Worm (Caenorhabditis elegans) whole organism, mixed stage, embryonic: Measurements from ENCODE around the gene C24D10.6.
A peak's percentile ranks its signal among the peaks of the same experiment; 100 is the strongest.
"Not testable (repeated sequence)": the region's sequence is repeated elsewhere in the genome, so short reads cannot be mapped to it uniquely, and the experiment has no call there.

Source experiments
- M03D4.4 ChIP-seq: sonication (generic microtip); optimal IDR thresholded peaks from 2 replicates; lab custom pipeline; 2017; ENCODE audit warnings: mild to moderate bottlenecking, missing genetic modification characterization, missing compliant biosample characterization
- blmp-1 ChIP-seq: fragments of 150-350 bp; optimal IDR thresholded peaks from 2 replicates; lab custom pipeline; 2014; ENCODE audit warnings: missing biosample characterization, missing genetic modification characterization
- ceh-39 ChIP-seq: fragments of 150-350 bp; optimal IDR thresholded peaks from 2 replicates; lab custom pipeline; 2014; ENCODE audit warnings: missing biosample characterization, missing genetic modification characterization
- ceh-43 ChIP-seq: fragments of 200-800 bp; sonication (Bioruptor generic); optimal IDR thresholded peaks from 2 replicates; lab custom pipeline; 2018; ENCODE audit warnings: mild to moderate bottlenecking, missing genetic modification characterization, moderate library complexity, missing compliant biosample characterization
- ceh-83 ChIP-seq: fragments of 200-800 bp; sonication (Bioruptor generic); optimal IDR thresholded peaks from 2 replicates; lab custom pipeline; 2018; ENCODE audit warnings: mild to moderate bottlenecking, missing genetic modification characterization, missing compliant biosample characterization
- ces-1 ChIP-seq: fragments of 150-350 bp; optimal IDR thresholded peaks from 2 replicates; lab custom pipeline; 2014; ENCODE audit warnings: missing biosample characterization, missing genetic modification reagents, missing genetic modification characterization
- cnd-1 ChIP-seq: fragments of 200-800 bp; sonication (Bioruptor generic); optimal IDR thresholded peaks from 2 replicates; lab custom pipeline; 2018; ENCODE audit warnings: mild to moderate bottlenecking, missing genetic modification characterization, missing compliant biosample characterization
- drap-1 ChIP-seq: fragments of 200-800 bp; sonication (Bioruptor generic); optimal IDR thresholded peaks from 3 replicates; lab custom pipeline; 2018; ENCODE audit warnings: mild to moderate bottlenecking, missing genetic modification characterization, missing compliant biosample characterization
- elt-1 ChIP-seq: sonication (generic microtip); optimal IDR thresholded peaks from 2 replicates; lab custom pipeline; 2017; ENCODE audit warnings: missing genetic modification characterization, mild to moderate bottlenecking, missing compliant biosample characterization, antibody characterized with exemption, moderate library complexity, borderline replicate concordance; ENCODE audit not compliant: insufficient read depth
- ham-2 ChIP-seq: fragments of 200-800 bp; sonication (Bioruptor generic); optimal IDR thresholded peaks from 2 replicates; lab custom pipeline; 2018; ENCODE audit warnings: mild to moderate bottlenecking, missing genetic modification characterization, missing compliant biosample characterization
- hlh-1 ChIP-seq: fragments of 150-350 bp; optimal IDR thresholded peaks from 2 replicates; lab custom pipeline; 2014; ENCODE audit warnings: missing biosample characterization, missing genetic modification reagents, missing genetic modification characterization
- lin-13 ChIP-seq: fragments of 150-350 bp; optimal IDR thresholded peaks from 2 replicates; lab custom pipeline; 2014; ENCODE audit warnings: missing biosample characterization, missing genetic modification characterization
- lin-32 ChIP-seq: fragments of 200-800 bp; sonication (Bioruptor generic); optimal IDR thresholded peaks from 2 replicates; lab custom pipeline; 2018; ENCODE audit warnings: mild to moderate bottlenecking, missing genetic modification characterization, missing compliant biosample characterization
- lsy-2 ChIP-seq: fragments of 150-350 bp; optimal IDR thresholded peaks from 2 replicates; lab custom pipeline; 2014; ENCODE audit warnings: missing biosample characterization, missing genetic modification characterization
- mab-5 ChIP-seq: fragments of 150-350 bp; optimal IDR thresholded peaks from 2 replicates; lab custom pipeline; 2014; ENCODE audit warnings: missing biosample characterization, missing genetic modification characterization
- mep-1 ChIP-seq: fragments of 150-350 bp; optimal IDR thresholded peaks from 2 replicates; lab custom pipeline; 2017; ENCODE audit warnings: missing biosample characterization, missing genetic modification reagents, missing genetic modification characterization, inconsistent platforms
- nhr-2 ChIP-seq: fragments of 150-350 bp; optimal IDR thresholded peaks from 2 replicates; lab custom pipeline; 2014; ENCODE audit warnings: missing biosample characterization, missing genetic modification characterization
- nhr-28 ChIP-seq: fragments of 150-350 bp; optimal IDR thresholded peaks from 2 replicates; lab custom pipeline; 2014; ENCODE audit warnings: missing biosample characterization, missing genetic modification characterization
- nhr-76 ChIP-seq: sonication (generic microtip); optimal IDR thresholded peaks from 2 replicates; lab custom pipeline; 2017; ENCODE audit warnings: missing biosample characterization, missing genetic modification characterization
- pha-4 ChIP-seq: fragments of 150-350 bp; optimal IDR thresholded peaks from 2 replicates; lab custom pipeline; 2018; ENCODE audit warnings: missing biosample characterization, missing genetic modification reagents, missing genetic modification characterization
- snpc-4 ChIP-seq: fragments of 150-350 bp; optimal IDR thresholded peaks from 2 replicates; lab custom pipeline; 2014; ENCODE audit warnings: missing biosample characterization, missing genetic modification characterization
- sptf-1 ChIP-seq: sonication (generic microtip); optimal IDR thresholded peaks from 2 replicates; lab custom pipeline; 2017; ENCODE audit warnings: mild to moderate bottlenecking, missing genetic modification characterization, moderate library complexity, missing compliant biosample characterization
- unc-120 ChIP-seq: sonication (generic microtip); optimal IDR thresholded peaks from 2 replicates; lab custom pipeline; 2017; ENCODE audit warnings: missing genetic modification characterization, missing compliant biosample characterization; ENCODE audit not compliant: poor library complexity, severe bottlenecking
- unc-39 ChIP-seq: fragments of 150-350 bp; optimal IDR thresholded peaks from 2 replicates; lab custom pipeline; 2014; ENCODE audit warnings: missing biosample characterization, missing genetic modification characterization
- unc-62 ChIP-seq: fragments of 150-350 bp; optimal IDR thresholded peaks from 2 replicates; lab custom pipeline; 2014; ENCODE audit warnings: missing biosample characterization, missing genetic modification reagents, missing genetic modification characterization

C24D10.6 gene

ce11 chrIV:5173032-5173431 lies 13.0 kb upstream of the C24D10.6 start, which contains the start of gene lam-1:
Gene lam-1 (plus strand): TSS chrIV:5173332.
- TF ChIP-seq ceh-83 (no peak), unc-62 (no peak), ceh-39 (tag; lab: Kevin White, UChicago) (no peak), lsy-2 (tag; lab: Kevin White, UChicago) (no peak), drap-1 (GFP tag; lab: Kevin White, UChicago) (no peak), ceh-43 (GFP tag; lab: Kevin White, UChicago) (no peak), sptf-1 (tag; lab: Kevin White, UChicago) (no peak), elt-1 (no peak), nhr-76 (tag; lab: Kevin White, UChicago) (no peak), mab-5 (tag; lab: Kevin White, UChicago) (no peak), cnd-1 (tag; lab: Kevin White, UChicago) (no peak), unc-120 (tag; lab: Kevin White, UChicago) (no peak), M03D4.4 (no peak), unc-39 (no peak), ces-1 (GFP tag; lab: Kevin White, UChicago) (no peak), lin-13 (tag; lab: Kevin White, UChicago) (no peak)

ce11 chrIV:5171994-5172528 lies 12.0 kb upstream of the C24D10.6 start:
- TF ChIP-seq snpc-4 (no peak), ham-2 (GFP tag; lab: Kevin White, UChicago) (no peak), pha-4 (no peak), hlh-1 (tag; lab: Kevin White, UChicago) (peak; percentile 93), unc-120 (tag; lab: Kevin White, UChicago) (peak; percentile 40), unc-62 (no peak), nhr-2 (tag; lab: Kevin White, UChicago) (no peak), mab-5 (tag; lab: Kevin White, UChicago) (no peak), mep-1 (no peak)

- TF ChIP-seq unc-62, result peak; percentile 59
- TF ChIP-seq ceh-39 (tag; lab: Kevin White, UChicago), result peak; percentile 68
- peak; percentile 59 for TF ChIP-seq nhr-2 (tag; lab: Kevin White, UChicago)
- TF ChIP-seq unc-120 (tag; lab: Kevin White, UChicago), result peak; percentile 75
- no peak for TF ChIP-seq drap-1 (GFP tag; lab: Kevin White, UChicago)
- peak; percentile 85 for TF ChIP-seq hlh-1 (tag; lab: Kevin White, UChicago)
These were observed 9.3 kb upstream of the C24D10.6 start for ce11 chrIV:5169335-5169734.

ce11 chrIV:5166030-5166429 lies 6.0 kb upstream of the C24D10.6 start, which contains the start of gene ptp-5.1:
Gene ptp-5.1 (plus strand): TSS chrIV:5166330.
- TF ChIP-seq drap-1 (GFP tag; lab: Kevin White, UChicago) (no peak), lsy-2 (tag; lab: Kevin White, UChicago) (no peak), unc-39 (no peak), hlh-1 (tag; lab: Kevin White, UChicago) (no peak), lin-13 (tag; lab: Kevin White, UChicago) (no peak), mab-5 (tag; lab: Kevin White, UChicago) (no peak), lin-32 (GFP tag; lab: Kevin White, UChicago) (no peak), ceh-39 (tag; lab: Kevin White, UChicago) (no peak), nhr-28 (tag; lab: Kevin White, UChicago) (no peak), unc-120 (tag; lab: Kevin White, UChicago) (no peak), blmp-1 (no peak)

DNA sequence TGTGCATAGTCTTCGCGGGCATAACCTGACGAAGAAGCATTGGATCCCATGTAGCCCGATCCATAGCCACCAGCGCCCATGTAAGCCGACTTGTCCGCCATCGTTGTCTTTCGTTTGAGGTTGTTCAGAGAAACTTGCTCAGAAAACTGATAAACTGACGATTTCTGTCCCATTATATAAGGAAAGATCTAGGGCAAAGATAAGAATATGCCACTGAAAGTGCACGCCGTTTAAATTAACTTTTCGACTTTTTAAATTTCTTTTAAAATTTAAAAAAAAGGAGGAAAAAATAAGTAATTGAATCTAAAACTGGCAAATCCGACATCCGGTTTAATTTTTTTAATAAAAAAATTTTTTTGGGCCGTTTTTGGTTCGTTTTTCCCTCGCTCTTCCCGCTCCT lies 5.6 kb upstream of the C24D10.6 start, which contains the start of gene nspd-6:
TSS of gene nspd-6 (minus strand) at position 101 of the 400 bp plus-strand sequence.
- TF ChIP-seq lin-32 (GFP tag; lab: Kevin White, UChicago); unc-62; unc-120 (tag; lab: Kevin White, UChicago): not testable (repeated sequence)

ce11 chrIV:5162941-5163340 lies 2.9 kb upstream of the C24D10.6 start, which contains the start of the genes nspd-3 and C24D10.2:
Gene nspd-3 (minus strand): TSS chrIV:5163041.
Gene C24D10.2 (plus strand): TSS chrIV:5163339.
- not testable (repeated sequence) for TF ChIP-seq ham-2 (GFP tag; lab: Kevin White, UChicago); blmp-1; pha-4
